Fruit fly (Drosophila melanogaster) S2 (cell line): ENCODE data around the gene cni.

Source experiments
- CG8478 ChIP-seq: fragments of >200 bp; optimal IDR thresholded peaks from 2 replicates; lab custom pipeline; 2018
- CTCF ChIP-seq, 2 experiments: fragments of >200 bp; optimal IDR thresholded peaks; 2 replicates each; lab custom pipeline; 2018

DNA sequence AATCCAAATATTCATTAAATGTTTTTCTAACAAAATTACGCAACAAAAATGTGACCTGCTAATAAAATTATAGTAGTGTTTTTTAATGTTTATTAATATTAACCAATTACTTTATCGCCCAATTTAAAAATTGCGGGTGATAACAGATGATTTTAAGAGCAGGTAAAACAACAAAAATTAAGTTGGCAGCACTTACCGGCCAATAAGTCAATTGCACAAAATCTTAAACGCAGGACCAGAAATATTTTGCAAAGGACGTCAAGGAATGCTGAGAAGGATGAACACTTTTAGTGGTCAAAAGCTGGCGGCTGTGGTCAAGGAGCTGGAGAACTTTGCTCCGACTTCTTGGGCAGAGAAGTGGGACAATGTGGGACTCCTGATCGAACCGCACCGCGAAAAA is 16.4 kb upstream of the cni start, which contains the start of gene CG4278:
- TF ChIP-seq CTCF (optimal IDR thresholded peaks at IDR 0.05; lab: Kevin White, UChicago) (no peak), CG8478 (lab: Kevin White, UChicago) (no peak)
